Worm (Caenorhabditis elegans): ENCODE measurements around the gene gst-13.

ce11 chrII:9254187-9254586 is 22.9 kb downstream of the gst-13 start, which contains the start of gene nlp-82:
- TF ChIP-seq ama-1 (optimal IDR thresholded peaks at IDR 0.05) (no peak), ama-1 (GFP tag; optimal IDR thresholded peaks at IDR 0.05) (no peak), egl-18 (GFP tag; IDR thresholded peaks at IDR 0.05) (no peak), ztf-25 (GFP tag; IDR thresholded peaks at IDR 0.05) (no peak), atf-7 (tag; optimal IDR thresholded peaks at IDR 0.05) (no peak), rcor-1 (GFP tag; IDR thresholded peaks at IDR 0.05) (no peak), ets-4 (GFP tag; optimal IDR thresholded peaks at IDR 0.05) (no peak), unc-62 (GFP tag; optimal IDR thresholded peaks at IDR 0.05) (no peak), snpc-4 (GFP tag; optimal IDR thresholded peaks at IDR 0.05) (no peak), snpc-4 (tag; optimal IDR thresholded peaks at IDR 0.05) (no peak), unc-130 (GFP tag; optimal IDR thresholded peaks at IDR 0.05) (no peak), lin-40 (tag; optimal IDR thresholded peaks at IDR 0.05) (no peak), aptf-3 (GFP tag; IDR thresholded peaks at IDR 0.05) (no peak), dpl-1 (GFP tag; optimal IDR thresholded peaks at IDR 0.05) (no peak)

Measured in whole organism, young adult.